Fruit fly (Drosophila melanogaster) S2 (cell line): ENCODE results near the gene DIP-epsilon.

Experiments used
- CG8478 ChIP-seq: fragments of >200 bp; optimal IDR thresholded peaks from 2 replicates; lab custom pipeline; 2018
- CTCF ChIP-seq, 2 experiments: fragments of >200 bp; optimal IDR thresholded peaks; 2 replicates each; lab custom pipeline; 2018

DIP-epsilon gene

DNA sequence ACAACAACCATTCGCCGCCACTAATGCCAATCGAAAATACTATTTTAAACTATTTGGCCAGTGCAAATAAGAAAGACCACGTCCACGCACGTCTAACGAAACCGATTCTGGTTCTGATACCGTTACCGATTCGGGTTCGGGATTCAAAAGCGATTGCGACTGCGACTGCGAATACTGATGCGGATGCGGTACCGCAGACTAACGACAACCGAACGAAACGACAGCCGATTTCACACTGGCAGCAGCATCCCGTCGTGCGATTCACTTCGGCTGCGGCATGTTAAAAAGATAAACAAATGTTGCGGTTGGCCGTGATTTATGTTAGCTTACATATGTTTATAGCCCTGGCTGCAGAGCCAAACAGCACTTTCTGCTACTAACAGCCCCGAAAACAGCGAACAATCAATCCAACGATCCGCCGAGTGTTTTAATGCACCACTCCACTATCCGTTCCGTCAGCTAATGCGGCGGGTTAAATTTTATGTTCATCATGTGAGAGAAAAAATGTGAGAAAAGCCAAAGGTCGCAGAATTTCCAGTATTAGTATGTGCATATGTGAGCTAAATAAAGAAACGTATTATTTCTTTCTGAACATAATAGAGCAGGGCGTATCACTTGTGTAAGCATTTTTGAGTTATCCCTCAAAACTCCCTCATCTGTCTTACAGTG lies at the start of gene DIP-epsilon:
DIP-epsilon (minus strand) TSS at position 238 of the 669 bp plus-strand sequence.
- TF ChIP-seq CTCF (optimal IDR thresholded peaks at IDR 0.05; lab: Kevin White, UChicago) (no peak), CG8478 (lab: Kevin White, UChicago) (no peak)

DNA sequence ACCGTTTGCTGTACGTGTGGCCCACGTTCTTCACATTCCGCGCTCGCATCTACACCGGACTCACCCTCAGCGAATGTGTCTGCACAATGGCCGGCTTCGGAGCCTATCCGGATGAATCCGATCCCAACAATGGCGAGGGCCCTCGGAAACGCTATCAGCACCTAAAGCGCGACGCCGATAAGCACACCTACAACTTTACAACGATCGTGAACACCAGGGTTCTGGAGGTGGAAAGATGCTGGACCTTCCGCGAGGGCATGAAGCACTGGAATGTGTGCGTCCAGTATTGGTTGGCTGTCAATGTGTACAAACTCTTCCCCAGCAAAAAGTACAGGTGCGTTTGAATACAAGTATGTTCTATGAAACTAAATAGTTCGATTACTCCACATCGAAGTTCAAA lies 46.5 kb upstream of the DIP-epsilon start:
- no peak for TF ChIP-seq CTCF (optimal IDR thresholded peaks at IDR 0.05; lab: Kevin White, UChicago)
- TF ChIP-seq CG8478 (lab: Kevin White, UChicago) = no peak

DNA sequence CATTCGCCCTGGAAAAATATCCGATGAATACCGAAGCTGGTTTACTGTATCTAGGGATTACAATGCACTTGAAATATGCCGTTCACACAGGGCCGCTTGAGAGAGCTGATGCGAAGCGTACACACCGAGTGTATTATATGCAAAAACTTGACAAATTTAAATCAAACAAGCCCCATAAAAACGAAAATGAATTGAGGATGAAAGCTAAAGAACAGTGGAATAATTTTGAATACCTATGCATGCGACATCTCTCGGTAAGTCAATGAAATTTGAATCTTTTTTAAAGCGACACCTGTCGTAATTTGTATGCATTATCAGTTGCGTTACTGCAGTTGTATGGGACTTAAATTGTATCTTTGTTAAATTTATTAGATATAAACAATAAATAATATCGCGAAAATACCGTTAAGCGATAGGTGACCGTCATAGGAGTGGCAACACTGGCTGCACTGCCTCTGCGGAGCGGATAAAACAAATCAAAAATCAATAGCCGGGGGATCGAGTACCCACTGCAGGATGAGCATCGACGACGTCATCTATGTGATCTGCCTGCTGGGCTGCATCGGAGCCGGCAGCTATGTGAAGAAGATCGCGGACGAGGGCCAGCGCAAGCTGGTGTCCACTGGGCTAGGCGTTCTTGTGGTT lies 45.0 kb upstream of the DIP-epsilon start, which contains the start of gene frj:
frj (plus strand) TSS at position 98 of the 645 bp plus-strand sequence.
- peak; percentile 87 to 91 for TF ChIP-seq CTCF (optimal IDR thresholded peaks at IDR 0.05; lab: Kevin White, UChicago)
- no peak for TF ChIP-seq CG8478 (lab: Kevin White, UChicago)

DNA sequence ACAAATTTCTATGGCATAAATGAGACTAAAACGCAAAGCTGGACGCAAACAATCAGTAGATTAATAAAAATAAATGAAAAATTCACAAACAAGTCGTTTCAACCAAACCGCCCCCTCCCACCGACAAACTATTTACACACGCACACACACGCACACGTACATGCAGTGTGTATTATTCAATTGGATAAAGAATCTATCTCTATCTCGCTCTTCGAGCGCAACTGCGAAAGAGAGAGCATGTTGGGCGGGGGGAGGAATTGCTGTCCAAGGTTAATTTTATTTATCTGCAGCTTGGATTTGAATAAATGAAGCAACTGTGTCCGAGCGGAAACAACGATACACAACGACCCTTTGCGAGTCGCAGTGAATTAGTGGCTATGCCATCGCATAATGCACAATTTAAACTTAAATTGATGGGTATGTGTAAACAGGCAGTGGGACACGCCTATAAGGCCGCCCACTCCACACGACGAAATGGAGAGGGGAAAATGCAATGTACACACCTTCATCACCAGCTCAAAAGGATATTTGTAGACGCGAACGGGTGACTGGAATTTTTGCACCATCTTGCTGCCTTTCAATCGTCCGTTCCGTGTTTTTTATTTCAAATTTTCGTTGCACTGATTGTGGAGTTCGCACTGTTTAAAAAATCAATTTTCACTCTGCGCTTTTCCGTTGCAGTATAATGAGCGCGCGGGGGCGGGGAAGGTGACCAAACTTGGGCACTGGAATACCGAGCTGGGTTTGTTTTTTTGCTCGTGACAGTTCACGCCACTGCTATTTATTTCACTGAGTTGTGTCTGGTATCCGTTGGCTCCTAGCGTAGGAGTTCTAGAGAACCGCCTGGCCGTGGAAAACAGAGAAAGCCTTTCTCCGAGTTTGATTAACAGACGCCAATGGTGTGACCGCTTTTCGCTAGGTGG lies 44.2 kb upstream of the DIP-epsilon start, which contains the start of gene retm:
retm (minus strand) TSS at position 898 of the 923 bp plus-strand sequence.
- TF ChIP-seq CTCF (optimal IDR thresholded peaks at IDR 0.05; lab: Kevin White, UChicago) = peak; percentile 36 to 67
- TF ChIP-seq CG8478 (lab: Kevin White, UChicago) = no peak

DNA sequence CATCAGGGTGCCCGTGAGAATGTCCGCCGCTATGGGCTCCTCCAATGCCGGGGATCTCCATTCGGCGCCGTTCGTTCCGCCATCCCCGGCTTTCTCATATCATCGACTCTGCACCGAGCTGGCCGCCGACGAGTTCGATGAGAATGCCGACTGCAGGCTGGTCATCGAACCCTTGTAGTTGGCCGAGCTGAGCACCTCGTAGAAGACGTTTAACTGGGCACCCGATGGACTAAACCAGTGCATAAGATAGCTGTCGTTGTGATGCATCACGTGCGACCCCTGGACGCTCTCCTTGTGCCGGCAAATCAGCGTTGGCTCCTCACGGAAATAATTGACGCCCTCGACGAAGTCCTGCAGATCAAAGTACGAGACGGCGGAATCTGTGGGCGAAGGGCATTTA lies 38.6 kb upstream of the DIP-epsilon start:
- TF ChIP-seq CTCF (optimal IDR thresholded peaks at IDR 0.05; lab: Kevin White, UChicago) (no peak), CG8478 (lab: Kevin White, UChicago) (no peak)

DNA sequence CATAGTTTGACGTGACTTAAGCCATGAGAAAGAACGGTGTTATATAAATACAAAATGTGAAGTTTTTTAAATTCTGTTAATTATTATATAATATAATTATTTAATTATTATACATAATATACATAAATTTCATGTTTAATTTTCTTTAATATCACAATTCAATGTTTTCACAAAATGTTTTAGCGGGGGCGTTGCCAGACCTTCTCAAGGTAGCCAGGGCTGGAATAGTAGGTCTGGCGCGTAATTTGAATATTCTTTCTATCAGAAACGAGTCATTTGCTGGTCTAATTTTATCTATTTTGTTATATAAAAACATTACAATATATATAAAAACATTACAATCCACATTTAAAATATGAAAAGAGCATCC lies 37.2 kb upstream of the DIP-epsilon start, which contains the start of gene Acox3:
Acox3 (minus strand) TSS at position 70 of the 370 bp plus-strand sequence.
- no peak for TF ChIP-seq CG8478 (lab: Kevin White, UChicago)
- no peak for TF ChIP-seq CTCF (optimal IDR thresholded peaks at IDR 0.05; lab: Kevin White, UChicago)

DNA sequence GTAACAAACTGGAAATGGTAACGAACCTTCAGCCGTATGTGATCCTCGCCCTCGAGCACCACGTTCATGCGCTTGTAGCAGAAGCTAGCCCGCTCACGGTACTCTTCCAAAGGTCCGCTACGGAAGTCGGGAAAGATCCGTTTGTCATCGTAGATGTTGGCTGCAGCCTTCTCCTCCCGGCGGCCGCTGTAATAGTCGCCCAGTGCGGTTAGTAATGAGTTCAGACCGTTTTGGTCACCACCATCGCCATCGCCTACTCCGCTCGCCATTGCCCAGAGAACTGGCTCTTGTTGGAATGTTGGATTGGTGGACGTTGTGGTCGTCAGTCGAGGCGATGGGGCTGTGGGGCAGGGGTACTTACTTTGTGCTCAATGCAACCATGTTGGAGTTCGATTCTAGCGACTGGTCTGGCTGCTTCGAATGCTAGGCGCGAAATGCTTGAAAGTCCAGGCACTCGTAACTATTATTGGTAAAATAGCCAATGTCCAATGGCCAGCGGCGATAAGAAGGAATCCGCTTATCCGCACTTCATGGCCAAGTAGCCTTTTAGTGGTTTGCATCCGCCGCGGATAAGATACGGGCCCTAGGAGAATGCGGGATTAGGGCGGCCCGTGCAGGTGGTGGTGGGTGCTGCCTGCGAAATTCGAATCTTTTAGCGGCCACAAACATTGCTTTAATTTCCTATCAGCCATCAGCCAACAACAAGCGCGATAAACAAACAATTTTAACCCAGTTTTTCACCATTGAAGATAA lies 36.6 kb upstream of the DIP-epsilon start:
- TF ChIP-seq CG8478 (lab: Kevin White, UChicago) (no peak), CTCF (optimal IDR thresholded peaks at IDR 0.05; lab: Kevin White, UChicago) (no peak)

DNA sequence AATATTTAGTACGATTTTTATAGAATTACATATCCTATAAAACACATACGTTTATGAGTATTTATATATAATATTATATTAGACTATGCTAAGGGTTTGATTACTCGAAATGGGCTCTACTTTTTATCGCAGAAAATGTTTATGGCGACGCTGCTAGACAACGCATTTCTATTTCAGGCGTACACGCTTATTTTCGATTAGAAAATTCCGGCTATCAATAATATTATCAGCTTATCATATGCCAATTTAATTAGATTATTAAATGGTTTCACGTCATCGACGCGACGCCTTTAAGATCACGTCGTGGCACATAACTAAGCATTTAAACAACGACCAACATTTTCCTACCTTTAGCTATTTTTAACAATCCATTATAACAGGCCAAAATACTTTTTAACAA lies 15.2 kb upstream of the DIP-epsilon start:
- TF ChIP-seq CTCF (optimal IDR thresholded peaks at IDR 0.05; lab: Kevin White, UChicago) = no peak
- no peak for TF ChIP-seq CG8478 (lab: Kevin White, UChicago)

DNA sequence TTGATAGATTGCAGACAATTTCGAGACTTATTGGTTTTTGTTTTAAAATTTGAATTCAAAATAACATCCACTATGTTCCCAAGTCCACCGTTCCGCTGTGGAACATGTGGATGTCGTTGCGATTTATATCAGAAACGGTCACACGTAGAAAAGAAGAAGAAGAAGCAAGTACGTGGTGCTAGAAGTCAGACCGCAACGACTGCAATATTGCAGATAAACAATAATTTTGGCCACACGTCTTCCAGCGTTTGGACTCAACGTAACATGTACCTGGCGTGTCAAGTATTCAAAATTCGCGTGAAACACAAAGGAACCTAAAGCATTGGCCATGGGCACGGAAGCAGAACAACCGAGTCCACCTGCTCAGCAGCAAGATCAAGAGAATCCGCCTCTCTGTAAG lies 13.1 kb upstream of the DIP-epsilon start, which contains the start of gene Fic:
Fic (plus strand) TSS at position 139 of the 400 bp plus-strand sequence.
- TF ChIP-seq CTCF (optimal IDR thresholded peaks at IDR 0.05; lab: Kevin White, UChicago) (no peak), CG8478 (lab: Kevin White, UChicago) (no peak)

DNA sequence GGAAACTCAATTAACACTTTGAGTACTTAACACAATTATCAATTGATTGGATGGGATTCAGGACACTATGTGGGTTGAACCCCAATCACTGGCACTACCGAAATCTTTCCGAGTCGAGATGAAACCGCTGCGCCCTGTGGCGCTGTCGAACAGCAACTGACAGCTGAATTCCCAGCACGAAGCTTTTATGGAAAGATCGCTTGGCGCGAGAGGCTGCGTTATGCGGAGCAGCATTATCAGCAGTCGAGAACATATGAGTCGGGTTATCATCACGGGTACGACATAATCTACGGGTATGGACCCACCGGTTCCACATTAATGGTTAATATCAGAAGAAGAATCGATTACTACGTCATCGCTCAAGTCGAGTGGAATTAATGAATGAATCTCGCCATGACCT lies 12.0 kb upstream of the DIP-epsilon start, which contains the start of gene Tig:
Tig (minus strand) TSS at position 163 of the 400 bp plus-strand sequence.
- TF ChIP-seq CG8478 (lab: Kevin White, UChicago) (no peak), CTCF (optimal IDR thresholded peaks at IDR 0.05; lab: Kevin White, UChicago) (no peak)

DNA sequence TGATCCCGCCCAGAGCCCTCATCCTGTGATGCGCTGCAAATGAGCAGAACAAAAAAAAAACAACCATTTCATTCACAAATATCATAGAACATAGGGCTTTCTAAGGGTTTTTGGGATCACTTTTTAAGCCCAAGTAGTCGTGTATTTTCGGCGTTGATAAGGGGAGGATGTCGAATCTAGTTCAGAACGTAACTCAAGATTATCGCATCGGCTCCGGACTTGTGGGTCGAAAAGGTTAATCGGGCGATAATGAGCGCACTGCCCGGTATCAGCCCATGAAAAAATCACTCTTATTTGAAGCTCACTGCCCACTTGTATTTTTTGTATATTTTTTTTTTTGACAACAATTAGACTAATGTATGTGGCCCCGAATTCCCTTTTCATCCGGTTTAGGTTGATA lies 11.4 kb upstream of the DIP-epsilon start:
- TF ChIP-seq CG8478 (lab: Kevin White, UChicago) = no peak
- TF ChIP-seq CTCF (optimal IDR thresholded peaks at IDR 0.05; lab: Kevin White, UChicago) = no peak

DNA sequence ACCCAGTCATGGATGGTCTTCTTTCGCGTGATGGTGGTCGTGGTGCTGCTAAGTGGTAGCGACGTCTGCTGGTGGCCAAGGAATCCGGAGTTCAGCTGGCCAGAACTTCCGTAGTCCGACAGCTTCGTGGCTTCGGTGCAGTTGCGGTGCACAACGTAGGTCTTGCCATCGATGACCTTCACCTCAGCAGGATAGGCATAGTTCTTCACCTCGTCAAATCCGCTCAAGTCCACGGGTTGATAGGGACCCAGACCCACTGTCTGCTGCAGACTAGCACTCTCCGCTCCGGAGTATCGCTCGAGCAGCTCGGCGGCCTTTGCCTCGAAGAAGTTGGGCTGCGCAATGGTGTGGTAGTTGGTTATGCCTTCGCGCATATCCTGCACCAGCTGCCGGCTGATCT lies 10.4 kb upstream of the DIP-epsilon start:
- no peak for TF ChIP-seq CG8478 (lab: Kevin White, UChicago)
- no peak for TF ChIP-seq CTCF (optimal IDR thresholded peaks at IDR 0.05; lab: Kevin White, UChicago)

DNA sequence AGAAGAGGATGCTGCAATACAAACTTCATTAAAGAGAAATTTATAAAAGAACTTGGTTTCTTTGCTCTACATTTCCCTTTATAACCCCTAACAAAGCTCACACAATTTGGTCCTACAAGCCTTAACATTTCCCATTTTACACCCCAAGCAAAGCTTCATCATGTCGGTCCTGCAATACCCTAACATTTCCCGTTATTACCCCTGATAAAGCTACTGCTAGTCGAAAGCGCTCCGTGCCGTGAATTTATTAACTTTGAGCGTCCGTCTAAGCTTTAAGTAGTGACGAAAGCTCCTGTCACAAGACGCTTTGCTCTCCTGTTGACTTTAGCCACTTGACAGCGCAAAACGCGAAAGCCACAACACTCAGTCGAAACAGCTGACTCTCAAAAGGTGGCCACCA lies 827 bp upstream of the DIP-epsilon start, which contains the start of gene CG13982:
CG13982 (plus strand) TSS at position 363 of the 400 bp plus-strand sequence.
- TF ChIP-seq CG8478 (lab: Kevin White, UChicago) (no peak), CTCF (optimal IDR thresholded peaks at IDR 0.05; lab: Kevin White, UChicago) (no peak)
